Fruit fly (Drosophila melanogaster): ENCODE results near the gene stac.

dm6 chr3R:25080446-25080845 lies 24.4 kb downstream of the stac start:
- TF ChIP-seq CTCF (optimal IDR thresholded peaks at IDR 0.05): peak in 1 of 2 experiments; percentile 30
- TF ChIP-seq CG8478 (optimal IDR thresholded peaks at IDR 0.05): no peak
